Worm (Caenorhabditis elegans): ENCODE results near the gene C28H8.3.

DNA sequence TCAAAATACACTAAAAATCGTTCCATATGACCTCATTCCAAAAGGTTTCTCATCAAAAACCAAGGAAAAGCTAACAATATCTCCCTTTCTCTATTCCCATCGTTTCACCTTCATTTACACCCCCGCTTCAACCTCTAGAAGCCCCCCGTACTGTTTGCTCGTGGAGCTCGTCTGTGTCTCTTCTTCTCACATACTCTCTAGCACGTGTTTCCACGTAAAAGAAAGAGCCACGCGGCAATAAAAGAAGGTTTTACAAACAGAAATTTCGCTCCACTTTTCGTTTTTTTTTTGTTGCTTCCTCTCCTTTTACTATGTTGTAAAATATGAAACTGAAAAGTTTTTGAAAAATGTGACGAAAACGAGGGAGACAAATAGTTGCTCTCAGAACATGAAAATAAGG lies 15.6 kb upstream of the C28H8.3 start:
- no peak for TF ChIP-seq W03F9.2 (tag; optimal IDR thresholded peaks at IDR 0.05)
- no peak for TF ChIP-seq him-1 (tag; optimal IDR thresholded peaks at IDR 0.05)
